Worm (Caenorhabditis elegans): ENCODE data around the gene Y51H4A.23.

- TF ChIP-seq pqm-1 (tag; optimal IDR thresholded peaks at IDR 0.05) (no peak), nhr-11 (tag; optimal IDR thresholded peaks at IDR 0.05) (no peak), mec-3 (tag; optimal IDR thresholded peaks at IDR 0.05; ENCODE audit: borderline replicate concordance) (no peak), T23F11.4 (GFP tag; optimal IDR thresholded peaks at IDR 0.05) (no peak), ahr-1 (tag; optimal IDR thresholded peaks at IDR 0.05) (no peak), rnt-1 (tag; optimal IDR thresholded peaks at IDR 0.05) (no peak), pag-3 (tag; optimal IDR thresholded peaks at IDR 0.05; ENCODE audit: borderline replicate concordance) (no peak), ama-1 (optimal IDR thresholded peaks at IDR 0.05) (no peak), ztf-16 (tag; optimal IDR thresholded peaks at IDR 0.05) (no peak), elt-2 (tag; optimal IDR thresholded peaks at IDR 0.05) (no peak), sdc-2 (tag; optimal IDR thresholded peaks at IDR 0.05) (no peak), fkh-10 (GFP tag; optimal IDR thresholded peaks at IDR 0.05) (no peak), gmeb-2 (tag; optimal IDR thresholded peaks at IDR 0.05) (no peak)
Measured at ce11 chrIV:16740769-16741168, 18.1 kb downstream of the Y51H4A.23 start, which contains the start of gene Y51H4A.24.

All from whole organism, late embryonic.